Worm (Caenorhabditis elegans) whole organism, L1 larva: ENCODE results near the gene nhr-180.

Experiments
- C16A3.4 ChIP-seq: fragments of 150-350 bp; optimal IDR thresholded peaks from 2 replicates; lab custom pipeline; 2014; ENCODE audit warnings: missing biosample characterization, missing genetic modification characterization
- C34B4.2 ChIP-seq: sonication (generic microtip); optimal IDR thresholded peaks from 2 replicates; lab custom pipeline; 2017; ENCODE audit warnings: mild to moderate bottlenecking, missing genetic modification characterization, missing compliant biosample characterization
- F16B12.6 ChIP-seq: fragments of 150-350 bp; optimal IDR thresholded peaks from 2 replicates; lab custom pipeline; 2014; ENCODE audit warnings: missing biosample characterization, missing genetic modification characterization
- Y116A8C.19 ChIP-seq: sonication (generic microtip); optimal IDR thresholded peaks from 2 replicates; lab custom pipeline; 2016; ENCODE audit warnings: missing compliant biosample characterization, missing genetic modification characterization, borderline replicate concordance
- aha-1 ChIP-seq: fragments of 150-350 bp; optimal IDR thresholded peaks from 2 replicates; lab custom pipeline; 2014; ENCODE audit warnings: missing biosample characterization, missing genetic modification characterization
- ama-1 ChIP-seq: fragments of 150-350 bp; optimal IDR thresholded peaks from 2 replicates; lab custom pipeline; 2014
- ceh-8 ChIP-seq: fragments of 200-800 bp; sonication (Bioruptor generic); optimal IDR thresholded peaks from 2 replicates; lab custom pipeline; 2018; ENCODE audit warnings: mild to moderate bottlenecking, missing genetic modification characterization, moderate library complexity, missing compliant biosample characterization
- ceh-82 ChIP-seq, 3 experiments: fragments of 150-350 bp in 1 of 3; sonication (generic microtip) in 2 of 3; optimal IDR thresholded peaks; 2 replicates each; lab custom pipeline; 2014 to 2017; ENCODE audit warnings: missing biosample characterization in 3 of 3, missing genetic modification characterization in 3 of 3
- ceh-88 ChIP-seq: fragments of 200-800 bp; sonication (Bioruptor generic); IDR thresholded peaks from 2 replicates; pipeline ENCODE4 v1.3.6; 2022; ENCODE audit warnings: missing genetic modification characterization, missing compliant biosample characterization
- ceh-90 ChIP-seq: sonication (generic microtip); optimal IDR thresholded peaks from 2 replicates; lab custom pipeline; 2016; ENCODE audit warnings: missing genetic modification characterization, missing compliant biosample characterization
- ces-1 ChIP-seq: fragments of 150-350 bp; optimal IDR thresholded peaks from 2 replicates; lab custom pipeline; 2014; ENCODE audit warnings: missing biosample characterization, missing genetic modification reagents, missing genetic modification characterization
- dpl-1 ChIP-seq, 3 experiments: fragments of 150-350 bp in 2 of 3; sonication (generic microtip) in 1 of 3; optimal IDR thresholded peaks; 2 replicates each; lab custom pipeline; 2014 to 2017; ENCODE audit warnings: missing biosample characterization in 3 of 3, missing genetic modification characterization in 3 of 3, missing genetic modification reagents in 3 of 3
- dsc-1 ChIP-seq: sonication (generic microtip); optimal IDR thresholded peaks from 2 replicates; lab custom pipeline; 2016; ENCODE audit warnings: mild to moderate bottlenecking, missing genetic modification characterization, missing compliant biosample characterization
- egl-13 ChIP-seq: sonication (generic microtip); optimal IDR thresholded peaks from 2 replicates; lab custom pipeline; 2016; ENCODE audit warnings: missing genotype, missing genetic modification reagents, missing genetic modification characterization, missing compliant biosample characterization
- egl-27 ChIP-seq, 2 experiments: fragments of 150-350 bp in 1 of 2; sonication (generic microtip); optimal IDR thresholded peaks; 3 replicates each; lab custom pipeline; 2017 to 2018; ENCODE audit warnings: missing biosample characterization in 2 of 2, missing genetic modification characterization in 2 of 2, missing genetic modification reagents in 2 of 2
- elt-3 ChIP-seq, 6 experiments: fragments of 150-350 bp in 1 of 6; sonication (generic microtip); optimal IDR thresholded peaks; 2 replicates each; lab custom pipeline; 2017 to 2018; ENCODE audit warnings: missing biosample characterization in 6 of 6, missing genetic modification characterization in 6 of 6, inconsistent platforms in 1 of 6
- fkh-10 ChIP-seq: sonication (generic microtip); optimal IDR thresholded peaks from 2 replicates; lab custom pipeline; 2017; ENCODE audit warnings: missing biosample characterization, missing genetic modification reagents, missing genetic modification characterization
- grh-1 ChIP-seq: fragments of 200-800 bp; sonication (Bioruptor generic); IDR thresholded peaks from 2 replicates; pipeline ENCODE4 v1.3.6; 2022; ENCODE audit warnings: missing genetic modification reagents, missing genetic modification characterization, missing compliant biosample characterization
- hlh-17 ChIP-seq: fragments of 200-800 bp; sonication (Bioruptor generic); optimal IDR thresholded peaks from 2 replicates; lab custom pipeline; 2018; ENCODE audit warnings: missing genetic modification characterization, mild to moderate bottlenecking, missing compliant biosample characterization, moderate library complexity, borderline replicate concordance
- hlh-4 ChIP-seq: sonication (generic microtip); optimal IDR thresholded peaks from 2 replicates; lab custom pipeline; 2016; ENCODE audit warnings: mild to moderate bottlenecking, missing genetic modification characterization, missing compliant biosample characterization
- irx-1 ChIP-seq: sonication (generic microtip); optimal IDR thresholded peaks from 2 replicates; lab custom pipeline; 2016; ENCODE audit warnings: missing genetic modification characterization, missing compliant biosample characterization
- isw-1 ChIP-seq: fragments of 200-800 bp; sonication (Bioruptor generic); IDR thresholded peaks from 2 replicates; pipeline ENCODE4 v1.3.6; 2022; ENCODE audit warnings: missing genetic modification characterization, missing compliant biosample characterization
- jun-1 ChIP-seq: fragments of 150-350 bp; optimal IDR thresholded peaks from 2 replicates; lab custom pipeline; 2014; ENCODE audit warnings: missing biosample characterization, missing genetic modification reagents, missing genetic modification characterization
- lin-15B ChIP-seq: fragments of 150-350 bp; sonication (generic microtip); optimal IDR thresholded peaks from 3 replicates; lab custom pipeline; 2014; ENCODE audit warnings: missing biosample characterization, missing genetic modification characterization
- lin-35 ChIP-seq, 2 experiments: fragments of 150-350 bp; optimal IDR thresholded peaks; 2 replicates each; lab custom pipeline; 2014; ENCODE audit warnings: missing biosample characterization in 2 of 2, missing genetic modification characterization in 2 of 2, missing genetic modification reagents in 2 of 2
- lin-39 ChIP-seq: fragments of 150-350 bp; optimal IDR thresholded peaks from 2 replicates; lab custom pipeline; 2014; ENCODE audit warnings: missing biosample characterization, missing genetic modification reagents, missing genetic modification characterization
- lir-3 ChIP-seq: sonication (generic microtip); optimal IDR thresholded peaks from 2 replicates; lab custom pipeline; 2016; ENCODE audit warnings: mild to moderate bottlenecking, missing genetic modification characterization, moderate library complexity, missing compliant biosample characterization; ENCODE audit not compliant: poor library complexity
- mab-9 ChIP-seq: fragments of 200-800 bp; sonication (Bioruptor generic); IDR thresholded peaks from 2 replicates; pipeline ENCODE4 v1.3.6; 2022; ENCODE audit warnings: missing genetic modification reagents, missing genetic modification characterization, missing compliant biosample characterization
- mdl-1 ChIP-seq, 2 experiments: fragments of 150-350 bp; optimal IDR thresholded peaks; 2 replicates each; lab custom pipeline; 2014 to 2017; ENCODE audit warnings: missing biosample characterization in 2 of 2, missing genetic modification characterization in 2 of 2, inconsistent platforms in 1 of 2
- mef-2 ChIP-seq: fragments of 150-350 bp; optimal IDR thresholded peaks from 2 replicates; lab custom pipeline; 2014; ENCODE audit warnings: missing biosample characterization, missing genetic modification characterization
- mep-1 ChIP-seq: fragments of 150-350 bp; optimal IDR thresholded peaks from 2 replicates; lab custom pipeline; 2014; ENCODE audit warnings: missing biosample characterization, missing genetic modification characterization
- nhr-12 ChIP-seq: sonication (generic microtip); optimal IDR thresholded peaks from 2 replicates; lab custom pipeline; 2017; ENCODE audit warnings: missing biosample characterization, missing genetic modification characterization
- nhr-19 ChIP-seq: fragments of 200-800 bp; sonication (Bioruptor generic); conservative IDR thresholded peaks from 2 replicates; pipeline ENCODE4 v1.3.6; 2022; ENCODE audit warnings: missing genetic modification characterization, missing compliant biosample characterization
- nhr-20 ChIP-seq: sonication (generic microtip); optimal IDR thresholded peaks from 2 replicates; lab custom pipeline; 2016; ENCODE audit warnings: mild to moderate bottlenecking, missing genetic modification characterization, missing compliant biosample characterization
- nhr-28 ChIP-seq: fragments of 150-350 bp; optimal IDR thresholded peaks from 2 replicates; lab custom pipeline; 2014; ENCODE audit warnings: missing biosample characterization, missing genetic modification characterization
- nhr-76 ChIP-seq: sonication (generic microtip); optimal IDR thresholded peaks from 2 replicates; lab custom pipeline; 2017; ENCODE audit warnings: missing biosample characterization, missing genetic modification characterization
- nhr-84 ChIP-seq: sonication (generic microtip); optimal IDR thresholded peaks from 2 replicates; lab custom pipeline; 2017; ENCODE audit warnings: missing biosample characterization, missing genetic modification characterization
- pag-3 ChIP-seq: sonication (generic microtip); optimal IDR thresholded peaks from 2 replicates; lab custom pipeline; 2017; ENCODE audit warnings: missing genetic modification characterization, mild to moderate bottlenecking, missing compliant biosample characterization, antibody characterized with exemption, borderline replicate concordance; ENCODE audit not compliant: insufficient read depth
- pax-3 ChIP-seq: fragments of 200-800 bp; sonication (Bioruptor generic); optimal IDR thresholded peaks from 2 replicates; lab custom pipeline; 2018; ENCODE audit warnings: mild to moderate bottlenecking, missing genetic modification characterization, moderate library complexity, missing compliant biosample characterization
- pqm-1 ChIP-seq: sonication (generic microtip); optimal IDR thresholded peaks from 3 replicates; lab custom pipeline; 2017; ENCODE audit warnings: missing biosample characterization, missing genetic modification characterization
- rnt-1 ChIP-seq: sonication (generic microtip); optimal IDR thresholded peaks from 2 replicates; lab custom pipeline; 2016; ENCODE audit warnings: mild to moderate bottlenecking, missing genetic modification characterization, moderate library complexity, missing compliant biosample characterization
- snpc-4 ChIP-seq: fragments of 150-350 bp; optimal IDR thresholded peaks from 2 replicates; lab custom pipeline; 2014; ENCODE audit warnings: missing biosample characterization, missing genetic modification characterization
- snu-23 ChIP-seq: sonication (generic microtip); optimal IDR thresholded peaks from 2 replicates; lab custom pipeline; 2016; ENCODE audit warnings: missing genetic modification characterization, missing compliant biosample characterization
- sox-4 ChIP-seq: sonication (generic microtip); optimal IDR thresholded peaks from 2 replicates; lab custom pipeline; 2016; ENCODE audit warnings: missing genetic modification characterization, missing compliant biosample characterization
- sptf-1 ChIP-seq: fragments of 150-350 bp; optimal IDR thresholded peaks from 2 replicates; lab custom pipeline; 2014; ENCODE audit warnings: missing biosample characterization, missing genetic modification characterization
- sup-37 ChIP-seq: fragments of 200-800 bp; sonication (Bioruptor generic); optimal IDR thresholded peaks from 2 replicates; lab custom pipeline; 2018; ENCODE audit warnings: mild to moderate bottlenecking, missing genetic modification characterization, missing compliant biosample characterization
- tlp-1 ChIP-seq: fragments of 150-350 bp; optimal IDR thresholded peaks from 2 replicates; lab custom pipeline; 2014; ENCODE audit warnings: missing biosample characterization, missing genetic modification characterization
- unc-30 ChIP-seq: sonication (generic microtip); optimal IDR thresholded peaks from 2 replicates; lab custom pipeline; 2017; ENCODE audit warnings: missing biosample characterization, missing genetic modification characterization
- unc-98 ChIP-seq: fragments of 200-800 bp; sonication (Bioruptor generic); IDR thresholded peaks from 2 replicates; pipeline ENCODE4 v1.3.6; 2022; ENCODE audit warnings: missing genetic modification characterization, missing compliant biosample characterization
- xbp-1 ChIP-seq: sonication (generic microtip); optimal IDR thresholded peaks from 2 replicates; lab custom pipeline; 2016; ENCODE audit warnings: missing genetic modification characterization, missing compliant biosample characterization
- zip-4 ChIP-seq: fragments of 200-800 bp; sonication (Bioruptor generic); optimal IDR thresholded peaks from 2 replicates; lab custom pipeline; 2018; ENCODE audit warnings: mild to moderate bottlenecking, missing genetic modification characterization, moderate library complexity, missing compliant biosample characterization
- ztf-11 ChIP-seq, 2 experiments: sonication (generic microtip); optimal IDR thresholded peaks; 2 replicates each; lab custom pipeline; 2016 to 2017; ENCODE audit warnings: missing genetic modification characterization in 2 of 2, missing biosample characterization in 1 of 2, missing compliant biosample characterization in 1 of 2
- ztf-4 ChIP-seq: fragments of 150-350 bp; optimal IDR thresholded peaks from 2 replicates; lab custom pipeline; 2014; ENCODE audit warnings: missing biosample characterization, missing genetic modification characterization

Gene nhr-180

DNA sequence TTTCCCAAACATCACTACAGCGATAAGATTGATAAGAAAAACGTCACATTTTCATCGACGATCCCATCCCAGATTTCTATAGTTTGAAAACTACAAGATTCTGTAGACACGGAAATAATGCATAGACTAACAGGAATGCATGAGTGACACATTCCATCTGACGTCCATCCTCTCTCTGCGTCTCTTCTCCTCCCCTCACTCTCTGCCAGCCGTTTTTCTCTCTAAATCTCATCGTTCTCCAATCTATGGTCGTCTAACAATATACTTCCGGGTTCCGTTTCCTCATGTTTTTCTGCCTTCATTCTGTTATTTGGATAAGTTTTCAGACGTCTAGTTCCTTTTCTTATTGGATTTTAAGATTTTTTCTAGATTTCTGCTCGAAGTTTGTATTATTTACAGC, 48.3 kb downstream of the nhr-180 start, which contains the start of gene F48G7.4 (continued):
- TF ChIP-seq jun-1 (tag; lab: Kevin White, UChicago) (peak; percentile 64), Y116A8C.19 (tag; lab: Kevin White, UChicago) (no peak), sptf-1 (tag; lab: Kevin White, UChicago) (no peak), nhr-20 (tag; lab: Kevin White, UChicago) (peak; percentile 91), xbp-1 (tag; lab: Kevin White, UChicago) (peak; percentile 64), ztf-4 (tag; lab: Kevin White, UChicago) (peak; percentile 73), zip-4 (GFP tag; lab: Kevin White, UChicago) (no peak), C16A3.4 (tag; lab: Kevin White, UChicago) (no peak), lin-35 (GFP tag; optimal IDR thresholded peaks at IDR 0.05; lab: Kevin White, UChicago) (peak; percentile 52 to 64), lin-39 (tag; lab: Kevin White, UChicago) (no peak), C34B4.2 (no peak), ceh-82 (tag; optimal IDR thresholded peaks at IDR 0.05; lab: Kevin White, UChicago) (peak; percentile 69 to 90 (median 76)), pag-3 (no peak), dsc-1 (peak; percentile 60), egl-27 (tag; optimal IDR thresholded peaks at IDR 0.05; lab: Kevin White, UChicago) (peak in 1 of 2 experiments; percentile 45), tlp-1 (no peak), ces-1 (GFP tag; lab: Kevin White, UChicago) (no peak), lir-3 (tag; lab: Kevin White, UChicago) (peak; percentile 62), nhr-28 (tag; lab: Kevin White, UChicago) (no peak), grh-1 (peak; percentile 48; the same call in 1 of the 2 replicates), mef-2 (tag; lab: Kevin White, UChicago) (peak; percentile 24), mep-1 (tag; lab: Kevin White, UChicago) (peak; percentile 25), pqm-1 (no peak), unc-30 (tag; lab: Kevin White, UChicago) (no peak), aha-1 (tag; lab: Kevin White, UChicago) (no peak), dpl-1 (GFP tag; optimal IDR thresholded peaks at IDR 0.05; lab: Kevin White, UChicago) (peak; percentile 22 to 44 (median 32)), ztf-11 (tag; optimal IDR thresholded peaks at IDR 0.05; lab: Kevin White, UChicago) (no peak), ceh-8 (GFP tag; lab: Kevin White, UChicago) (no peak), lin-15B (tag; lab: Kevin White, UChicago) (no peak), hlh-17 (no peak), nhr-12 (tag; lab: Kevin White, UChicago) (no peak), snpc-4 (tag; lab: Kevin White, UChicago) (peak; percentile 13), nhr-76 (tag; lab: Kevin White, UChicago) (no peak), egl-13 (tag; lab: Kevin White, UChicago) (peak; percentile 55), irx-1 (peak; percentile 47), mdl-1 (tag; optimal IDR thresholded peaks at IDR 0.05; lab: Kevin White, UChicago) (peak in 1 of 2 experiments; percentile 11), F16B12.6 (tag; lab: Kevin White, UChicago) (peak; percentile 5), isw-1 (GFP tag; lab: Robert Waterston, UW) (peak; percentile 33), fkh-10 (peak; percentile 38), ceh-88 (GFP tag; lab: Robert Waterston, UW) (no peak), sup-37 (GFP tag; lab: Kevin White, UChicago) (no peak), ceh-90 (tag; lab: Kevin White, UChicago) (no peak), ama-1 (lab: Kevin White, UChicago) (no peak), hlh-4 (tag; lab: Kevin White, UChicago) (no peak), sox-4 (tag; lab: Kevin White, UChicago) (peak; percentile 13), mab-9 (GFP tag; lab: Robert Waterston, UW) (no peak), rnt-1 (peak; percentile 67), snu-23 (GFP tag; lab: Kevin White, UChicago) (peak; percentile 86), pax-3 (peak; percentile 3), unc-98 (GFP tag; lab: Robert Waterston, UW) (no peak), elt-3 (tag; optimal IDR thresholded peaks at IDR 0.05; lab: Kevin White, UChicago) (peak in 1 of 6 experiments; percentile 23), nhr-19 (peak; percentile 60), nhr-84 (tag; lab: Kevin White, UChicago) (no peak)
